Worm (Caenorhabditis elegans) whole organism, late embryonic: Measurements from ENCODE around the gene C54D10.10.
A peak's percentile ranks its signal among the peaks of the same experiment; 100 is the strongest.

Source experiments
- C38D4.7 ChIP-seq: fragments of 200-800 bp; sonication (Bioruptor generic); optimal IDR thresholded peaks from 2 replicates; lab custom pipeline; 2018; ENCODE audit warnings: mild to moderate bottlenecking, missing genetic modification characterization, moderate library complexity, missing compliant biosample characterization
- K02D7.2 ChIP-seq: sonication (generic microtip); optimal IDR thresholded peaks from 2 replicates; lab custom pipeline; 2017; ENCODE audit warnings: mild to moderate bottlenecking, missing genetic modification characterization, missing compliant biosample characterization
- T23F11.4 ChIP-seq: fragments of 200-800 bp; sonication (Bioruptor generic); optimal IDR thresholded peaks from 2 replicates; lab custom pipeline; 2018; ENCODE audit warnings: mild to moderate bottlenecking, missing genetic modification characterization, missing compliant biosample characterization
- ama-1 ChIP-seq: fragments of 150-350 bp; optimal IDR thresholded peaks from 2 replicates; lab custom pipeline; 2014
- ceh-19 ChIP-seq: fragments of 200-800 bp; sonication (Bioruptor generic); optimal IDR thresholded peaks from 2 replicates; lab custom pipeline; 2018; ENCODE audit warnings: mild to moderate bottlenecking, missing genetic modification characterization, missing compliant biosample characterization
- ceh-24 ChIP-seq: sonication (generic microtip); optimal IDR thresholded peaks from 2 replicates; lab custom pipeline; 2016; ENCODE audit warnings: mild to moderate bottlenecking, missing genetic modification characterization, missing compliant biosample characterization
- ceh-30 ChIP-seq: fragments of 150-350 bp; optimal IDR thresholded peaks from 2 replicates; lab custom pipeline; 2014; ENCODE audit warnings: missing biosample characterization, missing genetic modification characterization
- ceh-31 ChIP-seq: sonication (generic microtip); optimal IDR thresholded peaks from 2 replicates; lab custom pipeline; 2016; ENCODE audit warnings: missing genetic modification characterization, missing compliant biosample characterization
- ceh-9 ChIP-seq: sonication (generic microtip); optimal IDR thresholded peaks from 2 replicates; lab custom pipeline; 2016; ENCODE audit warnings: mild to moderate bottlenecking, missing genetic modification characterization, inconsistent platforms, missing compliant biosample characterization
- dmd-4 ChIP-seq: sonication (generic microtip); optimal IDR thresholded peaks from 2 replicates; lab custom pipeline; 2016; ENCODE audit warnings: borderline replicate concordance, missing genetic modification characterization, missing compliant biosample characterization
- dve-1 ChIP-seq: sonication (generic microtip); optimal IDR thresholded peaks from 2 replicates; lab custom pipeline; 2017; ENCODE audit warnings: antibody characterized with exemption, mild to moderate bottlenecking, missing genetic modification characterization, missing compliant biosample characterization
- elt-4 ChIP-seq: sonication (generic microtip); optimal IDR thresholded peaks from 2 replicates; lab custom pipeline; 2016; ENCODE audit warnings: missing genetic modification characterization, missing compliant biosample characterization
- eyg-1 ChIP-seq: sonication (generic microtip); optimal IDR thresholded peaks from 2 replicates; lab custom pipeline; 2016; ENCODE audit warnings: missing genotype, missing genetic modification characterization, missing compliant biosample characterization
- fkh-6 ChIP-seq: sonication (generic microtip); optimal IDR thresholded peaks from 2 replicates; lab custom pipeline; 2016; ENCODE audit warnings: missing genetic modification characterization, missing compliant biosample characterization
- gmeb-2 ChIP-seq: sonication (generic microtip); optimal IDR thresholded peaks from 2 replicates; lab custom pipeline; 2016; ENCODE audit warnings: missing genetic modification characterization, inconsistent platforms, missing compliant biosample characterization
- hlh-15 ChIP-seq: sonication (generic microtip); optimal IDR thresholded peaks from 2 replicates; lab custom pipeline; 2016; ENCODE audit warnings: missing genetic modification characterization, missing compliant biosample characterization
- hlh-6 ChIP-seq: sonication (generic microtip); optimal IDR thresholded peaks from 2 replicates; lab custom pipeline; 2016; ENCODE audit warnings: missing genotype, missing genetic modification characterization, missing compliant biosample characterization
- hlh-8 ChIP-seq: sonication (generic microtip); optimal IDR thresholded peaks from 2 replicates; lab custom pipeline; 2016; ENCODE audit warnings: missing genotype, missing genetic modification characterization, missing compliant biosample characterization
- lin-11 ChIP-seq: fragments of 200-800 bp; sonication (Bioruptor generic); optimal IDR thresholded peaks from 2 replicates; lab custom pipeline; 2018; ENCODE audit warnings: mild to moderate bottlenecking, missing genetic modification characterization, missing compliant biosample characterization
- mec-3 ChIP-seq: sonication (generic microtip); optimal IDR thresholded peaks from 2 replicates; lab custom pipeline; 2016; ENCODE audit warnings: borderline replicate concordance, missing genetic modification characterization, missing compliant biosample characterization
- nhr-11 ChIP-seq: fragments of 150-350 bp; optimal IDR thresholded peaks from 2 replicates; lab custom pipeline; 2014; ENCODE audit warnings: missing biosample characterization, missing genetic modification characterization
- nhr-232 ChIP-seq: sonication (generic microtip); optimal IDR thresholded peaks from 2 replicates; lab custom pipeline; 2016; ENCODE audit warnings: missing genetic modification characterization, missing compliant biosample characterization
- odd-2 ChIP-seq: sonication (generic microtip); optimal IDR thresholded peaks from 2 replicates; lab custom pipeline; 2017; ENCODE audit warnings: antibody characterized with exemption, mild to moderate bottlenecking, missing genetic modification characterization, missing compliant biosample characterization
- pag-3 ChIP-seq: sonication (generic microtip); optimal IDR thresholded peaks from 2 replicates; lab custom pipeline; 2016; ENCODE audit warnings: missing compliant biosample characterization, missing genetic modification characterization, borderline replicate concordance
- pha-4 ChIP-seq: fragments of 150-350 bp; optimal IDR thresholded peaks from 2 replicates; lab custom pipeline; 2018; ENCODE audit warnings: missing biosample characterization, missing genetic modification reagents, missing genetic modification characterization
- pqm-1 ChIP-seq: sonication (generic microtip); optimal IDR thresholded peaks from 2 replicates; lab custom pipeline; 2016; ENCODE audit warnings: missing genetic modification characterization, missing compliant biosample characterization
- ref-2 ChIP-seq: sonication (generic microtip); optimal IDR thresholded peaks from 2 replicates; lab custom pipeline; 2016; ENCODE audit warnings: missing genetic modification characterization, missing compliant biosample characterization
- sdc-2 ChIP-seq: sonication (generic microtip); optimal IDR thresholded peaks from 2 replicates; lab custom pipeline; 2016; ENCODE audit warnings: missing genotype, missing genetic modification characterization, missing compliant biosample characterization
- sox-2 ChIP-seq: fragments of 200-800 bp; sonication (Bioruptor generic); IDR thresholded peaks from 2 replicates; pipeline ENCODE4 v1.3.6; 2022; ENCODE audit warnings: missing genetic modification reagents, missing genetic modification characterization, missing compliant biosample characterization
- sox-4 ChIP-seq: sonication (generic microtip); optimal IDR thresholded peaks from 2 replicates; lab custom pipeline; 2017; ENCODE audit warnings: mild to moderate bottlenecking, missing genetic modification characterization, inconsistent platforms, missing compliant biosample characterization
- syd-9 ChIP-seq: sonication (generic microtip); optimal IDR thresholded peaks from 2 replicates; lab custom pipeline; 2016; ENCODE audit warnings: mild to moderate bottlenecking, missing genetic modification characterization, moderate library complexity, missing compliant biosample characterization
- tbx-7 ChIP-seq: sonication (generic microtip); optimal IDR thresholded peaks from 2 replicates; lab custom pipeline; 2016; ENCODE audit warnings: missing genotype, missing genetic modification characterization, missing compliant biosample characterization
- unc-42 ChIP-seq: sonication (generic microtip); optimal IDR thresholded peaks from 2 replicates; lab custom pipeline; 2016; ENCODE audit warnings: missing genotype, missing genetic modification characterization, missing compliant biosample characterization
- unc-55 ChIP-seq: sonication (generic microtip); optimal IDR thresholded peaks from 2 replicates; lab custom pipeline; 2017; ENCODE audit warnings: missing biosample characterization, missing genetic modification reagents, missing genetic modification characterization
- zip-5 ChIP-seq: sonication (generic microtip); optimal IDR thresholded peaks from 2 replicates; lab custom pipeline; 2016; ENCODE audit warnings: missing genetic modification characterization, missing compliant biosample characterization

Gene C54D10.10

DNA sequence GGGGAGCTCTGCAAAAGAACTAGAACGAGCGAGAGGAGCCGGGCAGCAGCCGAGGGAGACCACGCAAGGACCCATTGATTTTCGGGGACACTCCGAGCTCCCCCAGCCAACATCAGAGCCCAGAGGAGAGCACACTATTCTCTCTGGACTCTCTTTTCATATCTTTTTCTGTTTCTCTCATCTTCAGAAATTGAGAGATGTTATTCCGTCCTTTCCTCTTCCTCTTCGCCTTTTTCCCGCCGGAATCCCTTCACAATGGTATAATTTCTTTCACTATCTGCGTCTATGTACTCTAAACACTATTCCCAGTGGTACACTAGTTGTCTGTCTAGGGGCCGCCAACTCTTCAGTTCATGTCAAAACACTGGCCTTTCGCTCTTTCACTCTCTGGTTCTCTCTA is 15.6 kb upstream of the C54D10.10 start (continued):
- TF ChIP-seq ceh-30 (tag; lab: Kevin White, UChicago) (peak; percentile 29), hlh-6 (tag; lab: Kevin White, UChicago) (no peak), ceh-19 (no peak), ceh-31 (tag; lab: Kevin White, UChicago) (peak; percentile 88), zip-5 (tag; lab: Kevin White, UChicago) (no peak), sox-4 (no peak), unc-55 (GFP tag; lab: Kevin White, UChicago) (peak; percentile 90), nhr-11 (tag; lab: Kevin White, UChicago) (no peak), dmd-4 (no peak), C38D4.7 (no peak), elt-4 (tag; lab: Kevin White, UChicago) (no peak), mec-3 (tag; lab: Kevin White, UChicago) (no peak), ref-2 (tag; lab: Kevin White, UChicago) (peak; percentile 67), hlh-8 (tag; lab: Kevin White, UChicago) (no peak), unc-42 (tag; lab: Kevin White, UChicago) (peak; percentile 92), ceh-9 (tag; lab: Kevin White, UChicago) (no peak), syd-9 (tag; lab: Kevin White, UChicago) (peak; percentile 74), sox-2 (peak; percentile 38; the same call in 1 of the 2 replicates)

DNA sequence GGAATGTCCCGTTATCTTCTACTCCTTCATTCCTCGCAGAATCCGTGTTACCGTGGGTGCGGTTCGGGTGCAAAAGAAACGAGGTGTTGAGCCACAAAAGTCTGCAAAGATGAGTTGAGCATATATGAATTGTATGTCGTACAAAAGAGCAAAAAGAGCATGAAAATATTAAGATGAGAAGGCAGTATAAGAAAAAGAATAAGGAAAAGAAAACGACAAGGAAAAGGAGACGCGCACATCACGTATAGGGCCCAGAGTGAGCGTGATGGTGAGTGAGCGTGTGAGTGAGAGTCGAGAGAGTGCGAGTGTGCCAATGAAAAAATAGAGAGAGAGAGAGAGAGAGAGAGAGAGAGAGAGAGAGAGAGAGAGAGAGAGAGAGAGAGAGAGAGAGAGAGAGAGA is 13.1 kb upstream of the C54D10.10 start, which contains the start of gene egl-10:
TSS of gene egl-10 (minus strand) at position 101 of the 400 bp plus-strand sequence.
- TF ChIP-seq nhr-232 (tag; lab: Kevin White, UChicago) = no peak
- TF ChIP-seq ama-1 = no peak
- TF ChIP-seq T23F11.4 = no peak
- TF ChIP-seq hlh-15 (tag; lab: Kevin White, UChicago) = no peak
- TF ChIP-seq hlh-6 (tag; lab: Kevin White, UChicago) = no peak
- no peak for TF ChIP-seq fkh-6 (tag; lab: Kevin White, UChicago)
- TF ChIP-seq K02D7.2 (tag; lab: Kevin White, UChicago) = no peak
- no peak for TF ChIP-seq tbx-7 (tag; lab: Kevin White, UChicago)
- TF ChIP-seq ceh-19 = no peak
- no peak for TF ChIP-seq unc-55 (GFP tag; lab: Kevin White, UChicago)
- TF ChIP-seq dve-1 (tag; lab: Kevin White, UChicago) = no peak
- TF ChIP-seq sox-2 = no peak

DNA sequence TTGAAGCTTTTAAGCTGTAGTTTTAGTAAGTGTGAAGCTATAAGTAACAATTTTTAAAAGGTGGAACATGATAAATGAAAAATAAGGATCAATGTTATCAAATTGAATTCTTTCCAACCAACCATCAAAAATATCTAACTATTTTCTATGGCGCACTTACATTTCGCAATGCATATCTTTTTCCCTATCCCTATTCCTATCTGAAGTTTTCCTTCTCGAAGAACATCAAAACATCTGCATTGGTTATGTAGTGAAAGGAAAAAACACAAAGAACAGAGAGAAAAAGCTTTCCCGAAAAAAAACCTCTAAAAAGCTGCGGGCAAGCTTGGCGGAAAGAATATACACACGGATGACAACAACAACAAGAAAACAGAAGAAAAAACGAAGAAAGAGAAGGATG is 10.8 kb upstream of the C54D10.10 start:
- TF ChIP-seq syd-9 (tag; lab: Kevin White, UChicago) (no peak), hlh-15 (tag; lab: Kevin White, UChicago) (no peak), pqm-1 (tag; lab: Kevin White, UChicago) (no peak), eyg-1 (no peak), tbx-7 (tag; lab: Kevin White, UChicago) (no peak), sdc-2 (no peak), ceh-24 (tag; lab: Kevin White, UChicago) (no peak), pha-4 (tag; lab: Kevin White, UChicago) (no peak), ceh-31 (tag; lab: Kevin White, UChicago) (no peak), gmeb-2 (tag; lab: Kevin White, UChicago) (no peak), K02D7.2 (tag; lab: Kevin White, UChicago) (no peak), nhr-11 (tag; lab: Kevin White, UChicago) (no peak), lin-11 (no peak), sox-4 (no peak), odd-2 (tag; lab: Kevin White, UChicago) (no peak)

DNA sequence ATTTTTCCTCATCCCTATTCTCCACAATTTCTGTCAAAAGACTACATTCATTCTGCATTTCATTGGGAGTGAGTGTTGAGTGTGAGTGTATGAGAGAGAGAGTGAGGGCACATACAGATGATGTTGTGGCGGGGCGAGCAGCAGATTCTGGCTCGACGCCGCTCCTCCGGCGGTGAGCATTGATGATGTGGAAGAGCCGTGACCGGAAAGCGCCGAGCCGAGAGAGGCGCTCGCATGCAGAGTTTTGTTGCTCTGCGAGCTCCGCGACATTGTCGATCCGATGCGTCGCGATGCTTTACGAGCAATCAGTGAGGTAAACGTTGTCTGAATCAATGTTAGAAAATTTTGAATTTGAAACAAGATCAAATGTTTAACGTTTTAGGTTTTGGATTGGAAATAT is 5.9 kb upstream of the C54D10.10 start:
- TF ChIP-seq pag-3 (tag; lab: Kevin White, UChicago) (no peak), syd-9 (tag; lab: Kevin White, UChicago) (no peak), ceh-30 (tag; lab: Kevin White, UChicago) (no peak)
